Fruit fly (Drosophila melanogaster): ENCODE data around the gene vilya.
A peak's percentile ranks its signal among the peaks of the same experiment; 100 is the strongest.

vilya gene

dm6 chrX:2732127-2732526 is 5.6 kb downstream of the vilya start, which contains the start of the genes ttm50 and CG2712:
TSS of gene ttm50 (minus strand) at chrX:2732190.
TSS of gene CG2712 (plus strand) at chrX:2732469.
- TF ChIP-seq psq (GFP tag; optimal IDR thresholded peaks at IDR 0.05) (peak; percentile 22), CG9705 (GFP tag; optimal IDR thresholded peaks at IDR 0.05) (peak; percentile 65), Hr83 (GFP tag; optimal IDR thresholded peaks at IDR 0.05; ENCODE audit: poor library complexity, severe bottlenecking) (no peak), OdsH (GFP tag; optimal IDR thresholded peaks at IDR 0.05) (peak; percentile 12), Sp1 (GFP tag; optimal IDR thresholded peaks at IDR 0.05) (peak; percentile 65), ey (GFP tag; optimal IDR thresholded peaks at IDR 0.05) (peak; percentile 17), HLH106 (tag; optimal IDR thresholded peaks at IDR 0.05) (peak; percentile 79), dsf (GFP tag; optimal IDR thresholded peaks at IDR 0.05; ENCODE audit: borderline replicate concordance) (no peak), sv (GFP tag; optimal IDR thresholded peaks at IDR 0.05) (peak; percentile 46), woc (GFP tag; optimal IDR thresholded peaks at IDR 0.05) (peak; percentile 78), Myc (optimal IDR thresholded peaks at IDR 0.05) (peak; percentile 99)

dm6 chrX:2738663-2739062 is 12.2 kb downstream of the vilya start, which contains the start of gene crm:
TSS of gene crm (minus strand) at chrX:2738773.
- TF ChIP-seq woc (GFP tag; optimal IDR thresholded peaks at IDR 0.05) (peak; percentile 39), Rel (GFP tag; optimal IDR thresholded peaks at IDR 0.05) (no peak), Rel (tag; optimal IDR thresholded peaks at IDR 0.05) (peak; percentile 5), Myc (optimal IDR thresholded peaks at IDR 0.05) (peak; percentile 94), lola (GFP tag; optimal IDR thresholded peaks at IDR 0.05) (no peak), sage (GFP tag; optimal IDR thresholded peaks at IDR 0.05) (no peak), HLH106 (tag; optimal IDR thresholded peaks at IDR 0.05) (no peak)

dm6 chrX:2740084-2740483 is 13.6 kb downstream of the vilya start, which contains the start of gene kirre:
TSS of gene kirre (plus strand) at chrX:2740384.
- TF ChIP-seq Sp1 (GFP tag; optimal IDR thresholded peaks at IDR 0.05) (no peak), sage (GFP tag; optimal IDR thresholded peaks at IDR 0.05) (no peak), lola (GFP tag; optimal IDR thresholded peaks at IDR 0.05) (no peak), CrebA (GFP tag; optimal IDR thresholded peaks at IDR 0.05; ENCODE audit: borderline replicate concordance) (no peak), Vsx2 (GFP tag; optimal IDR thresholded peaks at IDR 0.05; ENCODE audit: partially characterized antibody) (no peak), Abd-B (GFP tag; optimal IDR thresholded peaks at IDR 0.05) (no peak), Jra (GFP tag; optimal IDR thresholded peaks at IDR 0.05) (no peak), dl (GFP tag; optimal IDR thresholded peaks at IDR 0.05; ENCODE audit: insufficient read depth in 1 of 2, partially characterized antibody in 2 of 2) (no peak), rgr (GFP tag; optimal IDR thresholded peaks at IDR 0.05) (no peak), brk (GFP tag; optimal IDR thresholded peaks at IDR 0.05) (no peak), usp (GFP tag; optimal IDR thresholded peaks at IDR 0.05) (no peak), Hnf4 (GFP tag; optimal IDR thresholded peaks at IDR 0.05) (no peak), CG9705 (GFP tag; optimal IDR thresholded peaks at IDR 0.05) (no peak), jim (GFP tag; optimal IDR thresholded peaks at IDR 0.05) (no peak), HLH106 (tag; optimal IDR thresholded peaks at IDR 0.05) (no peak)

- TF ChIP-seq dsf (GFP tag; optimal IDR thresholded peaks at IDR 0.05; ENCODE audit: borderline replicate concordance): no peak
- TF ChIP-seq Hr78 (GFP tag; optimal IDR thresholded peaks at IDR 0.05): no peak
- TF ChIP-seq sv (GFP tag; optimal IDR thresholded peaks at IDR 0.05): no peak
Observed at dm6 chrX:2742067-2742466, 15.6 kb downstream of the vilya start.

- TF ChIP-seq HLH106 (tag; optimal IDR thresholded peaks at IDR 0.05) (no peak), brk (GFP tag; optimal IDR thresholded peaks at IDR 0.05) (no peak), CG32264 (GFP tag; optimal IDR thresholded peaks at IDR 0.05) (no peak), sage (GFP tag; optimal IDR thresholded peaks at IDR 0.05) (no peak), psq (GFP tag; optimal IDR thresholded peaks at IDR 0.05) (peak; percentile 31), GATAd (GFP tag; optimal IDR thresholded peaks at IDR 0.05) (no peak), sv (GFP tag; optimal IDR thresholded peaks at IDR 0.05) (peak; percentile 62), Sp1 (GFP tag; optimal IDR thresholded peaks at IDR 0.05) (no peak), Vsx2 (GFP tag; optimal IDR thresholded peaks at IDR 0.05; ENCODE audit: partially characterized antibody) (no peak), lola (GFP tag; optimal IDR thresholded peaks at IDR 0.05) (no peak), tai (GFP tag; optimal IDR thresholded peaks at IDR 0.05) (no peak), N (GFP tag; optimal IDR thresholded peaks at IDR 0.05) (no peak), ey (GFP tag; optimal IDR thresholded peaks at IDR 0.05) (peak; percentile 56), OdsH (GFP tag; optimal IDR thresholded peaks at IDR 0.05) (peak; percentile 54), dmrt93B (GFP tag; optimal IDR thresholded peaks at IDR 0.05) (no peak), CG9705 (GFP tag; optimal IDR thresholded peaks at IDR 0.05) (no peak), Dif (GFP tag; optimal IDR thresholded peaks at IDR 0.05; ENCODE audit: partially characterized antibody) (no peak), Hr78 (GFP tag; optimal IDR thresholded peaks at IDR 0.05) (no peak), foxo (GFP tag; optimal IDR thresholded peaks at IDR 0.05) (peak in 1 of 2 experiments; percentile 75), Hr83 (GFP tag; optimal IDR thresholded peaks at IDR 0.05; ENCODE audit: poor library complexity, severe bottlenecking) (no peak), Myc (optimal IDR thresholded peaks at IDR 0.05) (no peak), woc (GFP tag; optimal IDR thresholded peaks at IDR 0.05) (no peak), Rel (GFP tag; optimal IDR thresholded peaks at IDR 0.05) (no peak), Rel (tag; optimal IDR thresholded peaks at IDR 0.05) (no peak), br (GFP tag; optimal IDR thresholded peaks at IDR 0.05) (peak; percentile 54), usp (GFP tag; optimal IDR thresholded peaks at IDR 0.05) (no peak), dl (GFP tag; optimal IDR thresholded peaks at IDR 0.05; ENCODE audit: insufficient read depth in 1 of 2, partially characterized antibody in 2 of 2) (no peak), Mio (GFP tag; optimal IDR thresholded peaks at IDR 0.05) (no peak), h (GFP tag; optimal IDR thresholded peaks at IDR 0.05) (peak; percentile 72), rgr (GFP tag; optimal IDR thresholded peaks at IDR 0.05) (peak; percentile 70), CrebA (GFP tag; optimal IDR thresholded peaks at IDR 0.05; ENCODE audit: borderline replicate concordance) (no peak), fru (GFP tag; optimal IDR thresholded peaks at IDR 0.05) (peak; percentile 55), Dfd (GFP tag; optimal IDR thresholded peaks at IDR 0.05) (no peak)
Observed at dm6 chrX:2743020-2743419, 16.5 kb downstream of the vilya start.
